Worm (Caenorhabditis elegans) whole organism, L2 larva: ENCODE measurements around the gene T24C2.3.

ENCODE experiments used
- C34F6.9 ChIP-seq: fragments of 150-350 bp; optimal IDR thresholded peaks from 2 replicates; lab custom pipeline; 2014; ENCODE audit warnings: missing biosample characterization, missing genetic modification characterization
- F13H6.1 ChIP-seq: sonication (generic microtip); optimal IDR thresholded peaks from 2 replicates; lab custom pipeline; 2016; ENCODE audit warnings: missing genetic modification characterization, missing compliant biosample characterization
- R02D3.7 ChIP-seq: fragments of 150-350 bp; optimal IDR thresholded peaks from 2 replicates; lab custom pipeline; 2014; ENCODE audit warnings: missing biosample characterization, missing genetic modification characterization
- ZK546.5 ChIP-seq: sonication (generic microtip); optimal IDR thresholded peaks from 2 replicates; lab custom pipeline; 2017; ENCODE audit warnings: missing biosample characterization, missing genetic modification characterization
- aly-2 ChIP-seq: fragments of 150-350 bp; optimal IDR thresholded peaks from 2 replicates; lab custom pipeline; 2014; ENCODE audit warnings: missing biosample characterization, missing genetic modification characterization
- ama-1 ChIP-seq: fragments of 150-350 bp; optimal IDR thresholded peaks from 2 replicates; lab custom pipeline; 2018; ENCODE audit warnings: inconsistent platforms
- blmp-1 ChIP-seq: sonication (generic microtip); optimal IDR thresholded peaks from 2 replicates; lab custom pipeline; 2017; ENCODE audit warnings: missing genetic modification characterization, mild to moderate bottlenecking, missing compliant biosample characterization, antibody characterized with exemption, moderate library complexity; ENCODE audit not compliant: insufficient read depth
- ceh-16 ChIP-seq: fragments of 150-350 bp; optimal IDR thresholded peaks from 2 replicates; lab custom pipeline; 2014; ENCODE audit warnings: missing biosample characterization, missing genetic modification characterization
- crh-2 ChIP-seq: sonication (generic microtip); optimal IDR thresholded peaks from 2 replicates; lab custom pipeline; 2017; ENCODE audit warnings: missing biosample characterization, missing genetic modification characterization
- dmd-4 ChIP-seq: sonication (generic microtip); optimal IDR thresholded peaks from 2 replicates; lab custom pipeline; 2017; ENCODE audit warnings: missing biosample characterization, missing genetic modification characterization
- egl-27 ChIP-seq: sonication (generic microtip); optimal IDR thresholded peaks from 3 replicates; lab custom pipeline; 2017; ENCODE audit warnings: missing biosample characterization, missing genetic modification reagents, missing genetic modification characterization
- elt-1 ChIP-seq: fragments of 150-350 bp; optimal IDR thresholded peaks from 2 replicates; lab custom pipeline; 2014; ENCODE audit warnings: missing biosample characterization, missing genetic modification characterization
- elt-3 ChIP-seq: sonication (generic microtip); optimal IDR thresholded peaks from 2 replicates; lab custom pipeline; 2017; ENCODE audit warnings: missing biosample characterization, missing genetic modification characterization
- fos-1 ChIP-seq: fragments of 150-350 bp; optimal IDR thresholded peaks from 2 replicates; lab custom pipeline; 2014; ENCODE audit warnings: missing biosample characterization, missing genetic modification characterization
- gmeb-1 ChIP-seq: fragments of 150-350 bp; optimal IDR thresholded peaks from 2 replicates; lab custom pipeline; 2014; ENCODE audit warnings: missing biosample characterization, missing genetic modification characterization
- lin-13 ChIP-seq: fragments of 150-350 bp; optimal IDR thresholded peaks from 2 replicates; lab custom pipeline; 2014; ENCODE audit warnings: missing biosample characterization, missing genetic modification reagents, missing genetic modification characterization
- lsy-2 ChIP-seq, 2 experiments: fragments of 150-350 bp in 1 of 2; sonication (generic microtip) in 1 of 2; optimal IDR thresholded peaks; 2 replicates each; lab custom pipeline; 2014 to 2017; ENCODE audit warnings: missing biosample characterization in 2 of 2, missing genetic modification characterization in 2 of 2
- mab-5 ChIP-seq: fragments of 150-350 bp; optimal IDR thresholded peaks from 2 replicates; lab custom pipeline; 2014; ENCODE audit warnings: missing biosample characterization, missing genetic modification characterization
- mbf-1 ChIP-seq: sonication (generic microtip); optimal IDR thresholded peaks from 2 replicates; lab custom pipeline; 2017; ENCODE audit warnings: missing biosample characterization, missing genetic modification characterization
- mdl-1 ChIP-seq, 2 experiments: fragments of 150-350 bp in 1 of 2; sonication (generic microtip) in 1 of 2; optimal IDR thresholded peaks; 2 replicates each; lab custom pipeline; 2017; ENCODE audit warnings: missing biosample characterization in 2 of 2, missing genetic modification characterization in 2 of 2
- nhr-10 ChIP-seq: sonication (generic microtip); optimal IDR thresholded peaks from 2 replicates; lab custom pipeline; 2017; ENCODE audit warnings: missing biosample characterization, missing genetic modification characterization
- nhr-129 ChIP-seq: fragments of 150-350 bp; optimal IDR thresholded peaks from 2 replicates; lab custom pipeline; 2014; ENCODE audit warnings: missing biosample characterization, missing genetic modification characterization
- nhr-21 ChIP-seq: fragments of 150-350 bp; optimal IDR thresholded peaks from 2 replicates; lab custom pipeline; 2014; ENCODE audit warnings: missing biosample characterization, missing genetic modification characterization
- nhr-25 ChIP-seq: fragments of 150-350 bp; sonication (generic microtip); optimal IDR thresholded peaks from 3 replicates; lab custom pipeline; 2014; ENCODE audit warnings: missing biosample characterization, missing genetic modification characterization
- nhr-6 ChIP-seq: fragments of 150-350 bp; optimal IDR thresholded peaks from 2 replicates; lab custom pipeline; 2014; ENCODE audit warnings: missing biosample characterization, missing genetic modification characterization
- nhr-77 ChIP-seq: fragments of 150-350 bp; optimal IDR thresholded peaks from 2 replicates; lab custom pipeline; 2014; ENCODE audit warnings: missing biosample characterization, missing genetic modification characterization
- sem-4 ChIP-seq: fragments of 150-350 bp; optimal IDR thresholded peaks from 2 replicates; lab custom pipeline; 2014; ENCODE audit warnings: missing biosample characterization, missing genetic modification reagents, missing genetic modification characterization
- skn-1 ChIP-seq: sonication (generic microtip); optimal IDR thresholded peaks from 2 replicates; lab custom pipeline; 2017; ENCODE audit warnings: missing biosample characterization, missing genetic modification characterization
- sma-3 ChIP-seq: sonication (generic microtip); optimal IDR thresholded peaks from 2 replicates; lab custom pipeline; 2016; ENCODE audit warnings: missing genetic modification reagents, missing genetic modification characterization, missing compliant biosample characterization
- sma-9 ChIP-seq, 2 experiments: fragments of 150-350 bp in 1 of 2; sonication (generic microtip) in 1 of 2; optimal IDR thresholded peaks; 2 replicates each; lab custom pipeline; 2014 to 2016; ENCODE audit warnings: missing genetic modification characterization in 2 of 2, mild to moderate bottlenecking in 1 of 2, missing biosample characterization in 1 of 2, missing compliant biosample characterization in 1 of 2, missing genetic modification reagents in 1 of 2, moderate library complexity in 1 of 2
- snpc-4 ChIP-seq: fragments of 150-350 bp; optimal IDR thresholded peaks from 2 replicates; lab custom pipeline; 2014; ENCODE audit warnings: missing biosample characterization, missing genetic modification characterization
- unc-39 ChIP-seq: fragments of 150-350 bp; optimal IDR thresholded peaks from 2 replicates; lab custom pipeline; 2014; ENCODE audit warnings: missing biosample characterization, missing genetic modification characterization
- unc-62 ChIP-seq: fragments of 150-350 bp; optimal IDR thresholded peaks from 2 replicates; lab custom pipeline; 2014; ENCODE audit warnings: missing biosample characterization, missing genetic modification reagents, missing genetic modification characterization
- zag-1 ChIP-seq: fragments of 150-350 bp; optimal IDR thresholded peaks from 2 replicates; lab custom pipeline; 2014; ENCODE audit warnings: missing biosample characterization, missing genetic modification characterization
- ztf-1 ChIP-seq: fragments of 200-800 bp; sonication (Bioruptor generic); conservative IDR thresholded peaks from 2 replicates; pipeline ENCODE4 v1.3.6; 2022; ENCODE audit warnings: missing genetic modification characterization, missing compliant biosample characterization
- ztf-11 ChIP-seq: sonication (generic microtip); optimal IDR thresholded peaks from 2 replicates; lab custom pipeline; 2017; ENCODE audit warnings: missing biosample characterization, missing genetic modification characterization
- ztf-4 ChIP-seq: fragments of 150-350 bp; optimal IDR thresholded peaks from 2 replicates; lab custom pipeline; 2014; ENCODE audit warnings: missing biosample characterization, missing genetic modification characterization

T24C2.3 gene

ce11 chrX:14507992-14508391, 35.3 kb upstream of the T24C2.3 start:
- TF ChIP-seq F13H6.1 (tag; lab: Kevin White, UChicago): peak; percentile 46
- peak; percentile 43 for TF ChIP-seq fos-1 (tag; lab: Kevin White, UChicago)
- TF ChIP-seq nhr-6 (tag; lab: Kevin White, UChicago): peak; percentile 51
- no peak for TF ChIP-seq R02D3.7
- TF ChIP-seq blmp-1: peak; percentile 97
- TF ChIP-seq sma-3: peak; percentile 69
- no peak for TF ChIP-seq zag-1 (tag; lab: Kevin White, UChicago)
- peak; percentile 47 for TF ChIP-seq ceh-16 (tag; lab: Kevin White, UChicago)
- TF ChIP-seq nhr-10: no peak
- TF ChIP-seq nhr-25: peak; percentile 94
- peak; percentile 54 for TF ChIP-seq egl-27 (tag; lab: Kevin White, UChicago)
- TF ChIP-seq sem-4 (tag; lab: Kevin White, UChicago): peak; percentile 26
- peak; percentile 80 for TF ChIP-seq sma-9 (GFP tag; optimal IDR thresholded peaks at IDR 0.05; lab: Kevin White, UChicago)
- no peak for TF ChIP-seq sma-9 (tag; optimal IDR thresholded peaks at IDR 0.05; lab: Kevin White, UChicago)
- TF ChIP-seq nhr-129 (tag; lab: Kevin White, UChicago): peak; percentile 53
- TF ChIP-seq ztf-1 (GFP tag; lab: Robert Waterston, UW): no peak
- peak; percentile 83 for TF ChIP-seq nhr-21 (tag; lab: Kevin White, UChicago)

- TF ChIP-seq mdl-1 (tag; optimal IDR thresholded peaks at IDR 0.05; lab: Kevin White, UChicago): peak in 1 of 2 experiments; percentile 10
- peak; percentile 82 for TF ChIP-seq nhr-129 (tag; lab: Kevin White, UChicago)
- TF ChIP-seq unc-62 (GFP tag; lab: Kevin White, UChicago): peak; percentile 74
- no peak for TF ChIP-seq elt-3
- no peak for TF ChIP-seq dmd-4 (tag; lab: Kevin White, UChicago)
- no peak for TF ChIP-seq mab-5 (tag; lab: Kevin White, UChicago)
- peak; percentile 66 for TF ChIP-seq sma-3
- peak; percentile 73 for TF ChIP-seq blmp-1
- peak; percentile 67 for TF ChIP-seq ceh-16 (tag; lab: Kevin White, UChicago)
- TF ChIP-seq aly-2 (tag; lab: Kevin White, UChicago): no peak
- TF ChIP-seq sem-4 (tag; lab: Kevin White, UChicago): peak; percentile 78
- peak; percentile 24 for TF ChIP-seq ztf-4 (tag; lab: Kevin White, UChicago)
- peak; percentile 88 for TF ChIP-seq nhr-25
- TF ChIP-seq sma-9 (GFP tag; optimal IDR thresholded peaks at IDR 0.05; lab: Kevin White, UChicago): peak; percentile 93
- no peak for TF ChIP-seq sma-9 (tag; optimal IDR thresholded peaks at IDR 0.05; lab: Kevin White, UChicago)
- TF ChIP-seq crh-2 (tag; lab: Kevin White, UChicago): peak; percentile 46
- TF ChIP-seq F13H6.1 (tag; lab: Kevin White, UChicago): peak; percentile 81
- peak; percentile 24 for TF ChIP-seq lin-13 (GFP tag; lab: Kevin White, UChicago)
- TF ChIP-seq ztf-11 (tag; lab: Kevin White, UChicago): no peak
- TF ChIP-seq mbf-1: no peak
- no peak for TF ChIP-seq gmeb-1 (tag; lab: Kevin White, UChicago)
- peak; percentile 49 for TF ChIP-seq C34F6.9 (tag; lab: Kevin White, UChicago)
- TF ChIP-seq egl-27 (tag; lab: Kevin White, UChicago): peak; percentile 91
- TF ChIP-seq lsy-2 (tag; optimal IDR thresholded peaks at IDR 0.05; lab: Kevin White, UChicago): peak in 1 of 2 experiments; percentile 64
- TF ChIP-seq nhr-21 (tag; lab: Kevin White, UChicago): peak; percentile 84
- peak; percentile 53 for TF ChIP-seq fos-1 (tag; lab: Kevin White, UChicago)
- no peak for TF ChIP-seq snpc-4 (tag; lab: Kevin White, UChicago)
- peak; percentile 46 for TF ChIP-seq elt-1 (tag; lab: Kevin White, UChicago)
- peak; percentile 51 for TF ChIP-seq nhr-6 (tag; lab: Kevin White, UChicago)
Observed at ce11 chrX:14508823-14509259, 34.5 kb upstream of the T24C2.3 start.

- no peak for TF ChIP-seq elt-3
- no peak for TF ChIP-seq egl-27 (tag; lab: Kevin White, UChicago)
- no peak for TF ChIP-seq gmeb-1 (tag; lab: Kevin White, UChicago)
- TF ChIP-seq nhr-129 (tag; lab: Kevin White, UChicago): peak; percentile 75
Observed at ce11 chrX:14510358-14510757, 33.0 kb upstream of the T24C2.3 start.

ce11 chrX:14512817-14513216, 30.5 kb upstream of the T24C2.3 start, which contains the start of gene fbxa-141:
Gene fbxa-141, minus strand, starts transcription at chrX:14512917.
- TF ChIP-seq lin-13 (GFP tag; lab: Kevin White, UChicago) (no peak), snpc-4 (tag; lab: Kevin White, UChicago) (no peak), mdl-1 (tag; optimal IDR thresholded peaks at IDR 0.05; lab: Kevin White, UChicago) (no peak), ZK546.5 (tag; lab: Kevin White, UChicago) (no peak), dmd-4 (tag; lab: Kevin White, UChicago) (no peak), mab-5 (tag; lab: Kevin White, UChicago) (no peak), ama-1 (lab: Kevin White, UChicago) (no peak), egl-27 (tag; lab: Kevin White, UChicago) (no peak), mbf-1 (no peak), unc-62 (GFP tag; lab: Kevin White, UChicago) (no peak), sem-4 (tag; lab: Kevin White, UChicago) (no peak), elt-3 (no peak), unc-39 (tag; lab: Kevin White, UChicago) (no peak), nhr-10 (no peak), C34F6.9 (tag; lab: Kevin White, UChicago) (no peak), sma-3 (no peak), nhr-77 (tag; lab: Kevin White, UChicago) (no peak), ztf-11 (tag; lab: Kevin White, UChicago) (no peak), skn-1 (tag; lab: Kevin White, UChicago) (no peak)
